Worm (Caenorhabditis elegans): ENCODE data around the gene zim-1.

ce11 chrIV:10596505-10596904 is 49.6 kb downstream of the zim-1 start, which contains the start of gene C43F9.11:
- no peak for TF ChIP-seq ceh-13 (GFP tag; optimal IDR thresholded peaks at IDR 0.05)
- TF ChIP-seq ama-1 (optimal IDR thresholded peaks at IDR 0.05) = no peak
- no peak for TF ChIP-seq flt-1 (GFP tag; IDR thresholded peaks at IDR 0.05)

Data from whole organism, early embryonic.